Worm (Caenorhabditis elegans): ENCODE measurements around the gene F23H12.5.

- TF ChIP-seq nhr-28 (tag; optimal IDR thresholded peaks at IDR 0.05), result no peak
- TF ChIP-seq daf-12 (tag; optimal IDR thresholded peaks at IDR 0.05), result no peak
- no peak for TF ChIP-seq lin-39 (tag; optimal IDR thresholded peaks at IDR 0.05)
- no peak for TF ChIP-seq lsy-12 (tag; optimal IDR thresholded peaks at IDR 0.05)
- TF ChIP-seq ztf-4 (tag; optimal IDR thresholded peaks at IDR 0.05), result no peak
- TF ChIP-seq ztf-11 (tag; optimal IDR thresholded peaks at IDR 0.05), result no peak
Observed at ce11 chrV:12377256-12377655, 18.8 kb downstream of the F23H12.5 start, which contains the start of gene K01D12.1.
